Fruit fly (Drosophila melanogaster): ENCODE results near the gene IPIP.
A peak's percentile ranks its signal among the peaks of the same experiment; 100 is the strongest.

Gene IPIP

dm6 chr2L:6082936-6083627 is 35.3 kb downstream of the IPIP start (continued):
- TF ChIP-seq CG7987 (GFP tag; optimal IDR thresholded peaks at IDR 0.05) (no peak), fru (optimal IDR thresholded peaks at IDR 0.05) (no peak), CG1233 (GFP tag; optimal IDR thresholded peaks at IDR 0.05) (peak; percentile 2), Mes4 (GFP tag; optimal IDR thresholded peaks at IDR 0.05) (no peak), sd (tag; optimal IDR thresholded peaks at IDR 0.05) (peak; percentile 80), bsh (GFP tag; optimal IDR thresholded peaks at IDR 0.05) (no peak), seq (GFP tag; IDR thresholded peaks at IDR 0.05) (no peak), gt (GFP tag; IDR thresholded peaks at IDR 0.05) (no peak), Dfd (GFP tag; optimal IDR thresholded peaks at IDR 0.05) (no peak), Aef1 (GFP tag; IDR thresholded peaks at IDR 0.05) (peak; percentile 17; the same call in 1 of the 3 replicates), luna (GFP tag; optimal IDR thresholded peaks at IDR 0.05) (no peak), Stat92E (GFP tag; optimal IDR thresholded peaks at IDR 0.05) (no peak), CG31388 (GFP tag; optimal IDR thresholded peaks at IDR 0.05) (no peak), fd102C (GFP tag; optimal IDR thresholded peaks at IDR 0.05) (no peak), sens-2 (GFP tag; IDR thresholded peaks at IDR 0.05) (no peak), Lpt (GFP tag; optimal IDR thresholded peaks at IDR 0.05) (no peak), unpg (GFP tag; optimal IDR thresholded peaks at IDR 0.05) (peak; percentile 15), row (GFP tag; IDR thresholded peaks at IDR 0.05) (no peak), her (GFP tag; optimal IDR thresholded peaks at IDR 0.05) (no peak), ssp (GFP tag; IDR thresholded peaks at IDR 0.05) (no peak), Vsx1 (GFP tag; optimal IDR thresholded peaks at IDR 0.05) (no peak), gem (tag; optimal IDR thresholded peaks at IDR 0.05) (peak; percentile 19), CG18599 (GFP tag; optimal IDR thresholded peaks at IDR 0.05) (peak; percentile 25), Dref (GFP tag; IDR thresholded peaks at IDR 0.05) (no peak), trh (GFP tag; optimal IDR thresholded peaks at IDR 0.05) (no peak), CG32767 (GFP tag; IDR thresholded peaks at IDR 0.05) (0 out of 2 replicates have a peak, but pooled peaks have one; percentile 22), zf30C (GFP tag; optimal IDR thresholded peaks at IDR 0.05) (no peak), CG10462 (GFP tag; optimal IDR thresholded peaks at IDR 0.05) (no peak), Hsf (GFP tag; optimal IDR thresholded peaks at IDR 0.05) (no peak), trem (tag; optimal IDR thresholded peaks at IDR 0.05) (no peak), CG11456 (GFP tag; IDR thresholded peaks at IDR 0.05) (no peak), vvl (GFP tag; IDR thresholded peaks at IDR 0.05) (no peak), ewg (GFP tag; optimal IDR thresholded peaks at IDR 0.05) (no peak), CG11398 (GFP tag; optimal IDR thresholded peaks at IDR 0.05) (no peak), CG1832 (GFP tag; optimal IDR thresholded peaks at IDR 0.05) (no peak), toy (GFP tag; IDR thresholded peaks at IDR 0.05) (no peak), CrebB (tag; optimal IDR thresholded peaks at IDR 0.05) (peak; percentile 75), gfzf (GFP tag; optimal IDR thresholded peaks at IDR 0.05) (no peak), CG13424 (tag; optimal IDR thresholded peaks at IDR 0.05) (peak; percentile 7), HHEX (GFP tag; optimal IDR thresholded peaks at IDR 0.05) (peak; percentile 45), Med (GFP tag) (peak; percentile 73), gcm2 (GFP tag; optimal IDR thresholded peaks at IDR 0.05) (no peak), Chrac-16 (GFP tag; optimal IDR thresholded peaks at IDR 0.05) (no peak), CG30403 (GFP tag; optimal IDR thresholded peaks at IDR 0.05) (no peak), amos (GFP tag; IDR thresholded peaks at IDR 0.05; ENCODE audit: partially characterized antibody) (no peak), gro (GFP tag; optimal IDR thresholded peaks at IDR 0.05) (no peak), wdn (GFP tag; IDR thresholded peaks at IDR 0.05) (no peak), br (optimal IDR thresholded peaks at IDR 0.05) (no peak), CG15011 (GFP tag; optimal IDR thresholded peaks at IDR 0.05) (no peak), HLH54F (GFP tag; optimal IDR thresholded peaks at IDR 0.05) (no peak), CG11696 (GFP tag; IDR thresholded peaks at IDR 0.05) (no peak)
